Fruit fly (Drosophila melanogaster): Measurements from ENCODE around the gene nerfin-2.
A peak's percentile ranks its signal among the peaks of the same experiment; 100 is the strongest.

The nerfin-2 gene

DNA sequence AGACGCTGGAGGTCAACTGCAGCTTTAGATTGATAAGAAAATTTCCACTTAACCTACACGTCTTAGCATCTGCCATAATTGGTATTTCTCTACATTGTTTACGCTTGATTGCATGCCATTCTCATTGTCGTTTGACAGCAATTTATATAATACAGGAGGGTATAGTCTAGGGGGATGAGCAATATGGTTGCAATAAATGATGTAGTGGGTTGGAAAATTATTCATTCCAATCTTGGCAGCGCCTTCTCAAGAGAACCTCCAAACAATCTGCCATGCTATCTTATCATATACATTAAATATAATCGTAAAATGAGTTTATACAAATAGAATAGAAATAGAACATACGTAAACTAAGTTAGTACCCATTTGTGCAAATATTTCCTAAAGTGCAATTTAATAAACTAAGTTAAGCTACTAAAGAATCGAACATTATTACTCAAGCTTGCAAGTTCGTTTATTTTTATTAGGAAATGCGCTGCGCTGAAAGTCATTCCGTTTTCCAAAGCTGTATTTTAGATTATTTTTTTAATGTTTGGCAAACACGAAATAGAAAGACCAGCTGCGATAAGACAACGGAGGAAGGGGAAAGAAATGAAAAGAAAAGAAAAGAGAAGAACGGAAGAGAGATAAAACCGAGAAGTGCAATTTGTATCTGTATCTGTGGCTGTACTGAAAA lies 7.7 kb downstream of the nerfin-2 start:
- TF ChIP-seq dsf (GFP tag; optimal IDR thresholded peaks at IDR 0.05; ENCODE audit: borderline replicate concordance), result no peak
- no peak for TF ChIP-seq rgr (GFP tag; optimal IDR thresholded peaks at IDR 0.05)
- TF ChIP-seq psq (GFP tag; optimal IDR thresholded peaks at IDR 0.05), result no peak
- TF ChIP-seq sv (GFP tag; optimal IDR thresholded peaks at IDR 0.05), result no peak
- no peak for TF ChIP-seq CG9705 (GFP tag; optimal IDR thresholded peaks at IDR 0.05)
- no peak for TF ChIP-seq Sp1 (GFP tag; optimal IDR thresholded peaks at IDR 0.05)
- TF ChIP-seq Hnf4 (GFP tag; optimal IDR thresholded peaks at IDR 0.05), result no peak
- TF ChIP-seq dmrt93B (GFP tag; optimal IDR thresholded peaks at IDR 0.05), result no peak
- TF ChIP-seq Hr83 (GFP tag; optimal IDR thresholded peaks at IDR 0.05; ENCODE audit: poor library complexity, severe bottlenecking), result no peak
- TF ChIP-seq br (GFP tag; optimal IDR thresholded peaks at IDR 0.05), result no peak
- no peak for TF ChIP-seq h (GFP tag; optimal IDR thresholded peaks at IDR 0.05)
- no peak for TF ChIP-seq Vsx2 (GFP tag; optimal IDR thresholded peaks at IDR 0.05; ENCODE audit: partially characterized antibody)
- no peak for TF ChIP-seq brk (GFP tag; optimal IDR thresholded peaks at IDR 0.05)
- TF ChIP-seq sage (GFP tag; optimal IDR thresholded peaks at IDR 0.05), result no peak
- TF ChIP-seq GATAd (GFP tag; optimal IDR thresholded peaks at IDR 0.05), result no peak
- TF ChIP-seq Dif (GFP tag; optimal IDR thresholded peaks at IDR 0.05; ENCODE audit: partially characterized antibody), result no peak

- TF ChIP-seq Jra (GFP tag; optimal IDR thresholded peaks at IDR 0.05), result peak; percentile 57
- TF ChIP-seq h (GFP tag; optimal IDR thresholded peaks at IDR 0.05), result peak; percentile 73
- peak; percentile 71 for TF ChIP-seq Hnf4 (GFP tag; optimal IDR thresholded peaks at IDR 0.05)
- peak; percentile 24 for TF ChIP-seq N (GFP tag; optimal IDR thresholded peaks at IDR 0.05)
- peak; percentile 53 for TF ChIP-seq tai (GFP tag; optimal IDR thresholded peaks at IDR 0.05)
- peak; percentile 58 for TF ChIP-seq HLH106 (tag; optimal IDR thresholded peaks at IDR 0.05)
- TF ChIP-seq lola (GFP tag; optimal IDR thresholded peaks at IDR 0.05), result no peak
- TF ChIP-seq Dfd (GFP tag; optimal IDR thresholded peaks at IDR 0.05), result no peak
- peak; percentile 67 for TF ChIP-seq fru (GFP tag; optimal IDR thresholded peaks at IDR 0.05)
- TF ChIP-seq Mio (GFP tag; optimal IDR thresholded peaks at IDR 0.05), result no peak
- no peak for TF ChIP-seq Rel (GFP tag; optimal IDR thresholded peaks at IDR 0.05)
- no peak for TF ChIP-seq Rel (tag; optimal IDR thresholded peaks at IDR 0.05)
- no peak for TF ChIP-seq CG9705 (GFP tag; optimal IDR thresholded peaks at IDR 0.05)
- no peak for TF ChIP-seq jim (GFP tag; optimal IDR thresholded peaks at IDR 0.05)
- no peak for TF ChIP-seq Myc (optimal IDR thresholded peaks at IDR 0.05)
- TF ChIP-seq sv (GFP tag; optimal IDR thresholded peaks at IDR 0.05), result no peak
- TF ChIP-seq CrebA (GFP tag; optimal IDR thresholded peaks at IDR 0.05; ENCODE audit: borderline replicate concordance), result no peak
- TF ChIP-seq OdsH (GFP tag; optimal IDR thresholded peaks at IDR 0.05), result peak; percentile 66
- no peak for TF ChIP-seq pan (optimal IDR thresholded peaks at IDR 0.05)
- peak; percentile 52 for TF ChIP-seq br (GFP tag; optimal IDR thresholded peaks at IDR 0.05)
- TF ChIP-seq brk (GFP tag; optimal IDR thresholded peaks at IDR 0.05), result peak; percentile 24
- peak; percentile 43 for TF ChIP-seq Sp1 (GFP tag; optimal IDR thresholded peaks at IDR 0.05)
- TF ChIP-seq psq (GFP tag; optimal IDR thresholded peaks at IDR 0.05), result peak; percentile 38
- TF ChIP-seq Hr78 (GFP tag; optimal IDR thresholded peaks at IDR 0.05), result no peak
- no peak for TF ChIP-seq GATAd (GFP tag; optimal IDR thresholded peaks at IDR 0.05)
- TF ChIP-seq dsf (GFP tag; optimal IDR thresholded peaks at IDR 0.05; ENCODE audit: borderline replicate concordance), result peak; percentile 29
- peak in 1 of 2 experiments; percentile 75 for TF ChIP-seq foxo (GFP tag; optimal IDR thresholded peaks at IDR 0.05)
- peak; percentile 20 for TF ChIP-seq woc (GFP tag; optimal IDR thresholded peaks at IDR 0.05)
- peak in 1 of 2 experiments; percentile 3 for TF ChIP-seq dl (GFP tag; optimal IDR thresholded peaks at IDR 0.05; ENCODE audit: insufficient read depth in 1 of 2, partially characterized antibody in 2 of 2)
- peak; percentile 80 for TF ChIP-seq rgr (GFP tag; optimal IDR thresholded peaks at IDR 0.05)
- no peak for TF ChIP-seq Hr83 (GFP tag; optimal IDR thresholded peaks at IDR 0.05; ENCODE audit: poor library complexity, severe bottlenecking)
- TF ChIP-seq Abd-B (GFP tag; optimal IDR thresholded peaks at IDR 0.05), result no peak
- no peak for TF ChIP-seq Vsx2 (GFP tag; optimal IDR thresholded peaks at IDR 0.05; ENCODE audit: partially characterized antibody)
- TF ChIP-seq Dif (GFP tag; optimal IDR thresholded peaks at IDR 0.05; ENCODE audit: partially characterized antibody), result peak; percentile 32
- TF ChIP-seq CG32264 (GFP tag; optimal IDR thresholded peaks at IDR 0.05), result no peak
- TF ChIP-seq sage (GFP tag; optimal IDR thresholded peaks at IDR 0.05), result no peak
- TF ChIP-seq ey (GFP tag; optimal IDR thresholded peaks at IDR 0.05), result peak; percentile 79
- TF ChIP-seq dmrt93B (GFP tag; optimal IDR thresholded peaks at IDR 0.05), result peak; percentile 11
- no peak for TF ChIP-seq usp (GFP tag; optimal IDR thresholded peaks at IDR 0.05)
These were observed 8.5 kb downstream of the nerfin-2 start for dm6 chr3R:10079267-10079987.

Measured in whole organism, wandering third instar larva.